Fruit fly (Drosophila melanogaster): ENCODE measurements around the gene CG14448.

DNA sequence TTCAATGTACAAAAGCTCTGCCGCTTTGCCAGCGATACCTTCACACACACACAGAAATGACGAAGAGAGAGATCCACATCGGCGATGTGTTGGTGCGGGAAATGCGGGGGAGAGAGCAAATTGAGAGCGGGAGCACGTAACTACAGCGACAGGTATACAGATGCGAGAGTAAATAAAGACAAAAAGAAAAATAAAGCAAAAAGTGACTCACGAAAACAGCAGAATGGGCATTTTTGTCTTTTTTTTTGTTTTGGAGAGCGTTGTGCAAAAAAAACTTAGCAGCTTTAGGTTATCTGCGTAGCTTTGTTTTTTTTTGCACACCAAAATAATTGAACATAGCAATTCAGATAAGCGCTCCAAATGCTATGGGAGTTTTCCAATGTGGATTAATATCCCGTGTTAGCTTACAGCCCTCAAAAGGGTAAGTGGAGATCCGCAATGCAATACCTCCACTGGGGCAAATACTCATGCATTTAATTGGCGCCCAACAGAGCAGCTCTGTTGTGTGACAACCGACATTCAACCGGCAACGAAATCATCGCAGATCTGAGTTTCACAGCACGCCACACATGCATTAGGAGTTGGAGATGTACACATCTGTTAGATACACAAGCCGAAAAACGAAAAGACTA is 34.4 kb downstream of the CG14448 start:
- TF ChIP-seq cnc (optimal IDR thresholded peaks at IDR 0.05), result no peak
- TF ChIP-seq CG1620 (GFP tag; optimal IDR thresholded peaks at IDR 0.05), result peak; percentile 67
- peak; percentile 99 for TF ChIP-seq CG12768 (GFP tag; optimal IDR thresholded peaks at IDR 0.05)
- TF ChIP-seq Hr96 (GFP tag; optimal IDR thresholded peaks at IDR 0.05), result peak; percentile 91
- TF ChIP-seq kay (GFP tag; ENCODE audit: borderline replicate concordance), result peak; percentile 99
- peak; percentile 98 for TF ChIP-seq CG11617 (GFP tag; optimal IDR thresholded peaks at IDR 0.05)
- peak; percentile 98 for TF ChIP-seq tj (GFP tag; optimal IDR thresholded peaks at IDR 0.05)
- peak; percentile 97 for TF ChIP-seq CG7045 (GFP tag; optimal IDR thresholded peaks at IDR 0.05)

All from whole organism, adult.